Worm (Caenorhabditis elegans): ENCODE results near the gene nspc-17.

- TF ChIP-seq elt-3 (tag; optimal IDR thresholded peaks at IDR 0.05) = no peak
- TF ChIP-seq mml-1 (tag; optimal IDR thresholded peaks at IDR 0.05) = no peak
- TF ChIP-seq ZK546.5 (tag; optimal IDR thresholded peaks at IDR 0.05) = no peak
- TF ChIP-seq ceh-82 (tag; optimal IDR thresholded peaks at IDR 0.05) = no peak
- TF ChIP-seq ztf-11 (tag; optimal IDR thresholded peaks at IDR 0.05) = no peak
- TF ChIP-seq nhr-11 (tag; optimal IDR thresholded peaks at IDR 0.05) = no peak
- no peak for TF ChIP-seq egl-27 (tag; optimal IDR thresholded peaks at IDR 0.05)
- peak; percentile 13 for TF ChIP-seq pqm-1 (tag; optimal IDR thresholded peaks at IDR 0.05)
- TF ChIP-seq nhr-237 (tag; optimal IDR thresholded peaks at IDR 0.05) = no peak
- no peak for TF ChIP-seq nhr-12 (tag; optimal IDR thresholded peaks at IDR 0.05)
- peak; percentile 55 for TF ChIP-seq nhr-25 (tag; optimal IDR thresholded peaks at IDR 0.05)
- TF ChIP-seq ama-1 (optimal IDR thresholded peaks at IDR 0.05) = no peak
Observed at ce11 chrX:14503800-14504550, 21.0 kb downstream of the nspc-17 start, which contains the start of gene M163.1.

Measured in whole organism, L3 larva.